Fruit fly (Drosophila melanogaster) whole organism, embryonic: ENCODE measurements around the gene Eip75B.
A peak's percentile ranks its signal among the peaks of the same experiment; 100 is the strongest.

Experiments used
- Adf1 ChIP-seq: fragments of 200-800 bp; sonication (Bioruptor generic); IDR thresholded peaks from 2 replicates; pipeline ENCODE4 v1.3.6; 2022; ENCODE audit warnings: missing biosample characterization, missing genetic modification characterization
- Atf6 ChIP-seq: fragments of 200-800 bp; sonication (Bioruptor generic); IDR thresholded peaks from 2 replicates; pipeline ENCODE4 v1.3.6; 2022; ENCODE audit warnings: missing biosample characterization, missing genetic modification characterization
- CG10274 ChIP-seq: fragments of 200-800 bp; sonication (Bioruptor generic); optimal IDR thresholded peaks from 3 replicates; lab custom pipeline; 2017; ENCODE audit warnings: missing biosample characterization, mild to moderate bottlenecking, missing genetic modification characterization
- CG10979 ChIP-seq: fragments of 200-800 bp; sonication (Bioruptor generic); optimal IDR thresholded peaks from 2 replicates; lab custom pipeline; 2018; ENCODE audit warnings: missing biosample characterization, mild to moderate bottlenecking, missing genetic modification characterization, moderate library complexity
- CG11456 ChIP-seq: fragments of 200-800 bp; sonication (Bioruptor generic); IDR thresholded peaks from 3 replicates; pipeline ENCODE4 v1.3.6; 2022; ENCODE audit warnings: missing biosample characterization, missing genetic modification characterization
- CG11504 ChIP-seq: fragments of 200-800 bp; sonication (Bioruptor generic); optimal IDR thresholded peaks from 3 replicates; lab custom pipeline; 2019; ENCODE audit warnings: missing biosample characterization, mild to moderate bottlenecking, missing genetic modification characterization, moderate library complexity
- CG12104 ChIP-seq: fragments of 200-800 bp; sonication (Bioruptor generic); optimal IDR thresholded peaks from 3 replicates; lab custom pipeline; 2016; ENCODE audit warnings: missing biosample characterization, missing genetic modification characterization
- CG14667 ChIP-seq: fragments of 200-800 bp; sonication (Bioruptor generic); IDR thresholded peaks from 2 replicates; pipeline ENCODE4 v1.3.6; 2022; ENCODE audit warnings: missing biosample characterization, missing genetic modification characterization
- CG14860 ChIP-seq: fragments of 200-800 bp; sonication (Bioruptor generic); IDR thresholded peaks from 3 replicates; pipeline ENCODE4 v1.3.6; 2022; ENCODE audit warnings: missing biosample characterization, missing genetic modification characterization; ENCODE audit not compliant: partially characterized antibody
- CG15011 ChIP-seq: fragments of 200-800 bp; sonication (Bioruptor generic); optimal IDR thresholded peaks from 3 replicates; lab custom pipeline; 2018; ENCODE audit warnings: missing biosample characterization, mild to moderate bottlenecking, missing genetic modification characterization
- CG1603 ChIP-seq: fragments of 200-800 bp; sonication (Bioruptor generic); optimal IDR thresholded peaks from 2 replicates; lab custom pipeline; 2019; ENCODE audit warnings: missing biosample characterization, mild to moderate bottlenecking, missing genetic modification characterization, moderate library complexity
- CG1647 ChIP-seq: fragments of 200-800 bp; sonication (Bioruptor generic); optimal IDR thresholded peaks from 3 replicates; lab custom pipeline; 2016; ENCODE audit warnings: missing biosample characterization, missing genetic modification characterization
- CG17186 ChIP-seq: fragments of 200-800 bp; sonication (Bioruptor generic); optimal IDR thresholded peaks from 3 replicates; lab custom pipeline; 2017; ENCODE audit warnings: missing biosample characterization, missing genetic modification reagents, missing genetic modification characterization
- CG17612 ChIP-seq: fragments of 200-800 bp; sonication (Bioruptor generic); IDR thresholded peaks from 2 replicates; pipeline ENCODE4 v1.3.6; 2022; ENCODE audit warnings: missing biosample characterization, missing genetic modification characterization
- CG2129 ChIP-seq: fragments of 200-800 bp; sonication (Bioruptor generic); IDR thresholded peaks from 2 replicates; pipeline ENCODE4 v1.3.6; 2022; ENCODE audit warnings: missing biosample characterization, missing genetic modification characterization; ENCODE audit not compliant: partially characterized antibody
- CG32772 ChIP-seq: fragments of 200-800 bp; sonication (Bioruptor generic); IDR thresholded peaks from 2 replicates; pipeline ENCODE4 v1.3.6; 2022; ENCODE audit warnings: missing biosample characterization, missing genetic modification characterization
- CG42726 ChIP-seq: fragments of 200-800 bp; sonication (Bioruptor generic); IDR thresholded peaks from 2 replicates; pipeline ENCODE4 v1.3.6; 2022; ENCODE audit warnings: missing biosample characterization, missing genetic modification characterization; ENCODE audit not compliant: partially characterized antibody
- CG6175 ChIP-seq: fragments of 200-800 bp; sonication (Bioruptor generic); IDR thresholded peaks from 3 replicates; pipeline ENCODE4 v1.3.6; 2022; ENCODE audit warnings: missing biosample characterization, missing genetic modification characterization
- CG7745 ChIP-seq: fragments of 200-800 bp; sonication (Bioruptor generic); optimal IDR thresholded peaks from 2 replicates; lab custom pipeline; 2018; ENCODE audit warnings: missing biosample characterization, mild to moderate bottlenecking, missing genetic modification characterization, moderate library complexity
- CG7928 ChIP-seq: fragments of 200-800 bp; sonication (Bioruptor generic); optimal IDR thresholded peaks from 2 replicates; lab custom pipeline; 2017; ENCODE audit warnings: missing biosample characterization, mild to moderate bottlenecking, missing genetic modification characterization
- CkIIα-i1 ChIP-seq: fragments of 200-800 bp; sonication (Bioruptor generic); IDR thresholded peaks from 2 replicates; pipeline ENCODE4 v1.3.6; 2022; ENCODE audit warnings: missing biosample characterization, missing genetic modification characterization
- Eip74EF ChIP-seq, 2 experiments: fragments of 200-800 bp in 1 of 2; fragments of >200 bp in 1 of 2; sonication (Bioruptor generic) in 1 of 2; optimal IDR thresholded peaks; 2 replicates each; lab custom pipeline; 2017 to 2019; ENCODE audit warnings: missing biosample characterization in 2 of 2, missing genetic modification characterization in 2 of 2, mild to moderate bottlenecking in 1 of 2, moderate library complexity in 1 of 2
- Sox102F ChIP-seq: fragments of 200-800 bp; sonication (Bioruptor generic); optimal IDR thresholded peaks from 2 replicates; lab custom pipeline; 2018; ENCODE audit warnings: missing biosample characterization, mild to moderate bottlenecking, missing genetic modification characterization, moderate library complexity
- Sry-δ ChIP-seq: fragments of 200-800 bp; sonication (Bioruptor generic); optimal IDR thresholded peaks from 2 replicates; lab custom pipeline; 2016; ENCODE audit warnings: missing biosample characterization, missing genetic modification characterization
- Trl ChIP-seq, 3 experiments: fragments of >200 bp in 2 of 3; fragments of 200-800 bp in 1 of 3; sonication (Bioruptor generic) in 1 of 3; optimal IDR thresholded peaks; 2 replicates in 1 of 3; 3 replicates in 2 of 3; lab custom pipeline; 2016 to 2017; ENCODE audit warnings: missing biosample characterization in 1 of 3, missing genetic modification characterization in 1 of 3
- cad ChIP-seq: fragments of >200 bp; optimal IDR thresholded peaks from 2 replicates; lab custom pipeline; 2017; ENCODE audit warnings: missing biosample characterization, missing genetic modification characterization
- chm ChIP-seq: fragments of 200-800 bp; sonication (Bioruptor generic); IDR thresholded peaks from 2 replicates; pipeline ENCODE4 v1.3.6; 2022; ENCODE audit warnings: missing biosample characterization, missing genetic modification characterization
- ci ChIP-seq: fragments of 200-800 bp; sonication (Bioruptor generic); IDR thresholded peaks from 3 replicates; pipeline ENCODE4 v1.3.6; 2022; ENCODE audit warnings: missing biosample characterization, missing genetic modification characterization
- crp ChIP-seq, 2 experiments: fragments of 200-800 bp; sonication (Bioruptor generic); optimal IDR thresholded peaks; 2 replicates in 1 of 2; 3 replicates in 1 of 2; lab custom pipeline; 2017; ENCODE audit warnings: missing biosample characterization in 2 of 2, missing genetic modification characterization in 2 of 2, mild to moderate bottlenecking in 1 of 2, moderate library complexity in 1 of 2
- dysf ChIP-seq: fragments of 200-800 bp; sonication (Bioruptor generic); IDR thresholded peaks from 3 replicates; pipeline ENCODE4 v1.3.6; 2022; ENCODE audit warnings: missing biosample characterization, missing genetic modification characterization
- kah ChIP-seq: fragments of 200-800 bp; sonication (Bioruptor generic); optimal IDR thresholded peaks from 2 replicates; lab custom pipeline; 2018; ENCODE audit warnings: missing biosample characterization, mild to moderate bottlenecking, missing genetic modification characterization
- klu ChIP-seq: fragments of 200-800 bp; sonication (Bioruptor generic); IDR thresholded peaks from 2 replicates; pipeline ENCODE4 v1.3.6; 2022; ENCODE audit warnings: missing biosample characterization, missing genetic modification characterization
- luna ChIP-seq: fragments of 200-800 bp; sonication (Bioruptor generic); optimal IDR thresholded peaks from 2 replicates; lab custom pipeline; 2016; ENCODE audit warnings: missing biosample characterization, missing genetic modification characterization
- mirr ChIP-seq: fragments of 200-800 bp; sonication (Bioruptor generic); optimal IDR thresholded peaks from 3 replicates; lab custom pipeline; 2018; ENCODE audit warnings: missing biosample characterization, mild to moderate bottlenecking, missing genetic modification characterization
- oc ChIP-seq: fragments of 200-800 bp; sonication (Bioruptor generic); optimal IDR thresholded peaks from 2 replicates; lab custom pipeline; 2018; ENCODE audit warnings: missing biosample characterization, mild to moderate bottlenecking, missing genetic modification characterization, moderate library complexity
- pita ChIP-seq: fragments of 200-800 bp; sonication (Bioruptor generic); optimal IDR thresholded peaks from 2 replicates; lab custom pipeline; 2017; ENCODE audit warnings: missing biosample characterization, mild to moderate bottlenecking, missing genetic modification characterization
- psq ChIP-seq: fragments of 200-800 bp; sonication (Bioruptor generic); optimal IDR thresholded peaks from 2 replicates; lab custom pipeline; 2017; ENCODE audit warnings: missing biosample characterization, missing genetic modification characterization
- repo ChIP-seq: fragments of 200-800 bp; sonication (Bioruptor generic); optimal IDR thresholded peaks from 2 replicates; lab custom pipeline; 2016; ENCODE audit warnings: missing biosample characterization, missing genetic modification characterization
- rib ChIP-seq: fragments of 200-800 bp; sonication (Bioruptor generic); IDR thresholded peaks from 2 replicates; pipeline ENCODE4 v1.3.6; 2022; ENCODE audit warnings: missing biosample characterization, missing genetic modification characterization
- sd ChIP-seq: fragments of 200-800 bp; sonication (Bioruptor generic); optimal IDR thresholded peaks from 3 replicates; lab custom pipeline; 2018; ENCODE audit warnings: missing biosample characterization, mild to moderate bottlenecking, missing genetic modification characterization, moderate library complexity
- seq ChIP-seq: fragments of 200-800 bp; sonication (Bioruptor generic); IDR thresholded peaks from 2 replicates; pipeline ENCODE4 v1.3.6; 2022; ENCODE audit warnings: missing biosample characterization, missing genetic modification characterization
- tgo ChIP-seq: fragments of 200-800 bp; sonication (Bioruptor generic); IDR thresholded peaks from 3 replicates; pipeline ENCODE4 v1.3.6; 2022; ENCODE audit warnings: missing biosample characterization, missing genetic modification characterization
- vvl ChIP-seq: fragments of 200-800 bp; sonication (Bioruptor generic); IDR thresholded peaks from 2 replicates; pipeline ENCODE4 v1.3.6; 2022; ENCODE audit warnings: missing biosample characterization, missing genetic modification characterization

Eip75B gene

DNA sequence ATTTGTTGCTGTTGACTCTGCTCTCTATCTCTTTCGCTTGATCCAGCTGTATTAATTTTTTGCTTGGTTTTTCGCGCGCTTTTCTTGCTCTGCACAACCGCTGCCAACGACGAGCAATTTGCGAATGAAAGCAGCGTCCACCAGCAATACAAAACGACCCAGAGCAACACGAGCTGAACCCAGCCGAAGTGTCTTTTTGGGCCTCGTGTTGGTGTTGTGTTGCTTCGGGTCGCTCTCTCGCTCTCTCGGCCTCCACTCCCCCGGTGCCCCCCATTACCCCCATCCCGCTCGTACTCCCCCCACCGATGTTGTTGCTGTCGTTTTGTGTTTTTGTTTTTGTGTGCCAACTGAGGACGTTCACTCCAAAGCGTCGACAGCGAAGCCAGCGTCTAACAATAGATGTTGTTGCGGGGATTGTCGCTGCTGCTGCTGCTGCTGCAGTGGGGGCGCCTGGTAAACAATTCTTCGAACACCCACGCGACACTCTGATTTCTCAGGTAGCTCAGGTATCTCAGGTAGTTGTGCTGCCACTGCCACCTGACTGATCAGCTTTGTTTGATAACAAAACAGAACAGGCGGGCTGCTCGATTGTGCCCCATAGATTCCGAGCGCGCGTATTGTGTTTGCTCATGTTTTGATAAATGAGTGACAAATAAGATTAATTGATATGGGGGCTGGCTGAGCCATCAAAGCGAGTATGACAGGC is 93.3 kb downstream of the Eip75B start (continued):
- TF ChIP-seq crp (GFP tag; optimal IDR thresholded peaks at IDR 0.05; lab: Kevin White, UChicago) (peak in 1 of 2 experiments; percentile 20), dysf (GFP tag; lab: Robert Waterston, UW) (0 out of 3 replicates have a peak, but pooled peaks have one; percentile 25), oc (peak; percentile 19), Sry-δ (GFP tag; lab: Kevin White, UChicago) (no peak), pita (no peak), CG32772 (GFP tag; lab: Robert Waterston, UW) (0 out of 2 replicates have a peak, but pooled peaks have one; percentile 19), CG17612 (0 out of 2 replicates have a peak, but pooled peaks have one; percentile 10), CG11504 (tag; lab: Kevin White, UChicago) (peak; percentile 63)

DNA sequence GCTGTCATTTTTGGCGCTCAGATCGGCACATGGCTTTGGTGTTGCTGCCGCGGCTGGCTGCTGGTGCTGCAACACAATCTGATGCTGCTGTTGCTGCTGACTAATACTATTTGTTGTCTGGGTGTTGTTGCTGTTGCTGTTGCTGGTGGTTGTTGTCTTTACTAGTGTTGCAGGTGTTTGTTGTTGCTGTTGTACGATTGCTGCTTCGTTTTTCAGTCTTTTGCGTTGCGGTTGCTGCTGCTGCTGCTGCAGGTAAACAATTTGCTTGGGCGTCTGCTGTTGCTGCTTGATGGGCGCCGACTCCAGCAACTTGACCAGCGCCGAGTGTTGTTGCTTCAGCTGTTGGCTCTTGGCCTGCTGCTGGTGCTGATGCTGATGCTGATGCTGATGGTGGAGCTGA is 94.2 kb downstream of the Eip75B start:
- TF ChIP-seq CG11456 (GFP tag; lab: Robert Waterston, UW) (peak; percentile 9; the same call in 1 of the 3 replicates), CG11504 (tag; lab: Kevin White, UChicago) (peak; percentile 5), CG7928 (GFP tag; lab: Kevin White, UChicago) (no peak)

DNA sequence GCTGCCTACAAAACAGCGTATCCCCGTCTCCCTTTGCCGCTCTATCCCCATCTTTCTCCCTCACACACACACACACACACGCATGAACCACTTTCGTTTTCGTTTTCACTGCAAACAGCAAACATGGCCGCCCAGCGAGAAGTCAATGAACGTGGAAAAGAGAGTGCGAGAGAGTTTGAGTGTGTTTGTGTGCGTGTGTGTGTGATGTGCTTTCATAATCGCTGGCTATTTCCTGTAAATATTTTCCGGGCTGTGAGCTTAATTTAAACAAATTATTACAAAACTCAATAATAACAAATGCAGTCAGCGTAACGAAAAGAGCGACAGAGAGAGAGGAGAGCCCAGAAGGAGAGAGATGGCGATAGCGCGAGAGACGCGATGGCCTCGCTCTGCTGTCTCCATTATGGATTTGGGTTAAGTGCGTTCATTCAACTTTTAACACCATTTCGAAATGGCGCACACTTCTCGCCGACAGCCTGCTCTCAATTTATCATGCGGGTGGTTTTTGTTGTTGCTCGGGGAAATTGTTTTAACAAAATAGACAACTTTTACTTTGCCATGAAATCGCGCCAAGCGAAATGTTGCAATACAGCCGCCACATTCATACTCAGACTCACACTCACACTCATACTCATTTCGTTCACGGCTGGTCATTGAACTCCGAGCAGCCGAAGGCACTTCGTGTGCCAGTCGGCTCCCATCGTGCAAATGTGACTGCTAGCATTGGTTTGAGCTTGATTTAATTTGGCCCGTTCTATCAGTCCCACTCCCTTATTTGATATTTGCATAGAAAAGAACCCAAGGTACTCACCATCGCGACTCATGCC is 95.7 kb downstream of the Eip75B start:
- TF ChIP-seq CG2129 (no peak), rib (GFP tag; lab: Robert Waterston, UW) (0 out of 2 replicates have a peak, but pooled peaks have one; percentile 37), CG12104 (GFP tag; lab: Kevin White, UChicago) (no peak), CG6175 (no peak), tgo (GFP tag; lab: Robert Waterston, UW) (no peak), Trl (optimal IDR thresholded peaks at IDR 0.05; lab: Kevin White, UChicago) (peak; percentile 80 to 85), Trl (GFP tag; optimal IDR thresholded peaks at IDR 0.05; lab: Kevin White, UChicago) (no peak), Adf1 (peak; percentile 40; the same call in 1 of the 2 replicates), CG1603 (tag; lab: Kevin White, UChicago) (peak; percentile 45), mirr (GFP tag; lab: Kevin White, UChicago) (peak; percentile 59), CkIIα-i1 (no peak), CG10274 (GFP tag; lab: Kevin White, UChicago) (no peak), Eip74EF (GFP tag; optimal IDR thresholded peaks at IDR 0.05; lab: Kevin White, UChicago) (peak in 1 of 2 experiments; percentile 95), oc (peak; percentile 88), seq (peak; percentile 43), klu (no peak), kah (GFP tag; lab: Kevin White, UChicago) (peak; percentile 45), Atf6 (GFP tag; lab: Robert Waterston, UW) (no peak), CG14667 (GFP tag; lab: Robert Waterston, UW) (no peak), psq (GFP tag; lab: Kevin White, UChicago) (peak; percentile 14), Sox102F (GFP tag; lab: Kevin White, UChicago) (peak; percentile 3), CG7745 (tag; lab: Kevin White, UChicago) (peak; percentile 82), vvl (GFP tag; lab: Robert Waterston, UW) (peak; percentile 66), CG42726 (GFP tag; lab: Robert Waterston, UW) (no peak), sd (tag; lab: Kevin White, UChicago) (peak; percentile 69), CG1647 (no peak), ci (peak; percentile 85), chm (peak; percentile 81; the same call in 1 of the 2 replicates), CG14860 (GFP tag; lab: Robert Waterston, UW) (no peak), luna (GFP tag; lab: Kevin White, UChicago) (no peak), cad (GFP tag; lab: Kevin White, UChicago) (no peak), CG10979 (tag; lab: Kevin White, UChicago) (peak; percentile 39), repo (GFP tag; lab: Kevin White, UChicago) (no peak), CG17186 (GFP tag; lab: Kevin White, UChicago) (no peak), CG15011 (GFP tag; lab: Kevin White, UChicago) (no peak)
